Worm (Caenorhabditis elegans) whole organism, early embryonic: ENCODE results near the gene T22B2.5.

Experiments
- B0310.2 ChIP-seq: sonication (generic microtip); optimal IDR thresholded peaks from 2 replicates; lab custom pipeline; 2016; ENCODE audit warnings: mild to moderate bottlenecking, missing genetic modification characterization, missing compliant biosample characterization
- F13C5.2 ChIP-seq: sonication (generic microtip); optimal IDR thresholded peaks from 2 replicates; lab custom pipeline; 2017; ENCODE audit warnings: mild to moderate bottlenecking, missing genetic modification characterization, inconsistent platforms, missing compliant biosample characterization
- aly-1 ChIP-seq: sonication (generic microtip); optimal IDR thresholded peaks from 2 replicates; lab custom pipeline; 2016; ENCODE audit warnings: missing genetic modification characterization, missing compliant biosample characterization
- ama-1 ChIP-seq: fragments of 150-350 bp; optimal IDR thresholded peaks from 2 replicates; lab custom pipeline; 2014
- ceh-13 ChIP-seq: fragments of 200-800 bp; sonication (Bioruptor generic); optimal IDR thresholded peaks from 2 replicates; lab custom pipeline; 2018; ENCODE audit warnings: mild to moderate bottlenecking, missing genetic modification characterization, missing compliant biosample characterization
- ceh-36 ChIP-seq: sonication (generic microtip); optimal IDR thresholded peaks from 2 replicates; lab custom pipeline; 2016; ENCODE audit warnings: missing genetic modification characterization, inconsistent platforms, missing compliant biosample characterization
- ets-7 ChIP-seq: sonication (generic microtip); optimal IDR thresholded peaks from 2 replicates; lab custom pipeline; 2016; ENCODE audit warnings: missing genotype, missing genetic modification characterization, missing compliant biosample characterization
- flt-1 ChIP-seq: fragments of 200-800 bp; sonication (Bioruptor generic); IDR thresholded peaks from 2 replicates; pipeline ENCODE4 v1.3.6; 2022; ENCODE audit warnings: missing genetic modification characterization, missing compliant biosample characterization
- hmbx-1 ChIP-seq: sonication (generic microtip); optimal IDR thresholded peaks from 2 replicates; lab custom pipeline; 2016; ENCODE audit warnings: mild to moderate bottlenecking, missing genetic modification characterization, missing compliant biosample characterization
- hmg-4 ChIP-seq: fragments of 200-800 bp; sonication (Bioruptor generic); optimal IDR thresholded peaks from 2 replicates; lab custom pipeline; 2018; ENCODE audit warnings: mild to moderate bottlenecking, missing genetic modification characterization, missing compliant biosample characterization
- hnd-1 ChIP-seq: sonication (generic microtip); optimal IDR thresholded peaks from 2 replicates; lab custom pipeline; 2016; ENCODE audit warnings: missing genetic modification characterization, missing compliant biosample characterization
- pes-1 ChIP-seq: fragments of 200-800 bp; sonication (Bioruptor generic); IDR thresholded peaks from 2 replicates; pipeline ENCODE4 v1.3.6; 2022; ENCODE audit warnings: missing genetic modification reagents, missing genetic modification characterization, missing compliant biosample characterization
- scrt-1 ChIP-seq: fragments of 200-800 bp; sonication (Bioruptor generic); IDR thresholded peaks from 2 replicates; pipeline ENCODE4 v1.3.6; 2022; ENCODE audit warnings: missing genetic modification characterization, missing compliant biosample characterization
- sea-1 ChIP-seq: fragments of 200-800 bp; sonication (Bioruptor generic); conservative IDR thresholded peaks from 2 replicates; pipeline ENCODE4 v1.3.6; 2022; ENCODE audit warnings: missing genetic modification characterization, missing compliant biosample characterization
- tbx-11 ChIP-seq: fragments of 200-800 bp; sonication (Bioruptor generic); IDR thresholded peaks from 2 replicates; pipeline ENCODE4 v1.3.6; 2022; ENCODE audit warnings: missing genetic modification characterization, missing compliant biosample characterization
- tbx-37 ChIP-seq: fragments of 200-800 bp; sonication (Bioruptor generic); conservative IDR thresholded peaks from 2 replicates; pipeline ENCODE4 v1.3.6; 2022; ENCODE audit warnings: missing genetic modification reagents, missing genetic modification characterization, missing compliant biosample characterization
- tra-4 ChIP-seq: sonication (generic microtip); optimal IDR thresholded peaks from 2 replicates; lab custom pipeline; 2017; ENCODE audit warnings: missing genetic modification characterization, missing compliant biosample characterization

Gene T22B2.5

ce11 chrX:3900715-3901114 is 10.5 kb downstream of the T22B2.5 start:
- no peak; the same call in 1 of the 2 replicates for TF ChIP-seq pes-1 (GFP tag; lab: Robert Waterston, UW)
- TF ChIP-seq hmg-4 (GFP tag; lab: Kevin White, UChicago), result no peak

DNA sequence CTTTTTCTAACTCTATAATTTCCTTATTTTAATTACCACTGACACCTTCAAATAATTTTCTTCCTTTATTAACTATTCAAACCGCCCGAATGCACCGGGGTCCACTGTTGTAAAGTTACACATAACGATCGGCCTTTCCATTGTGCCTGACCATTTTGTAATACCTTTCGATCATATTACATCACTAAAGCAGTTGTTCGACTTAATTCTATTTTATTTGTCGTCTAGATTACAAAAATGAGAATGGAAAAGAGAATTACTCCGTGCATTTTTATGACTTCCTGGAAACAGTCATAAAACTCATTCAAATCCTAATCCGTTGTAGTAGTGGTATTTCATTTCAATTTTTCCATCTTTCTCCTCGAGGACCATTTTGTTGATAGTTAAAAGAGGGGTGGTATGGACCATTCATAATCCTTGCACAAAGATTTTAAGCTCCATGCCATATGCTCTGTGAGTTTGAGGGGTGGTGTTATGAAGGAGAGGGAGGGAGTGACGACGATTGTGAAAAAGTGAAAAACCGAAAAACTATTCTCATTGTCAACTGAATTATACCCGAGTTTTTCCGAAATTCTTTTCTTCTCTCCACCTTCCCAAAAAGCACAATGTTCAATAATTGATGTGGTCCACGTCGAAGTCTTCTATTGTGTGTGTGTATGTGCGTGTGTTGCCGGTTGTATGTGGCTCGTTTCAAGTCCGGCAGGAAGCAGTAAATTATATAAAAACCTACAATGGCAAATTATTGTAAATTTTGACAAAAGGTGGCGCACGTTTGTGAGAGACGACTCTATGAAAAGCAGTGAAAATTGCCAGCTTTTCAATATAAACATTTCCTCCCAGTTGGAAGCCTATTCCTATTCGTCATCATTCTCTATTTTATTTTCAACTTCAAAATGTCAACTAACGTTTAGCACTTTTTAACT is 12.7 kb downstream of the T22B2.5 start:
- TF ChIP-seq scrt-1 (GFP tag; lab: Robert Waterston, UW), result no peak
- TF ChIP-seq ceh-13, result no peak
- no peak for TF ChIP-seq B0310.2
- TF ChIP-seq tra-4, result no peak
- TF ChIP-seq hnd-1 (tag; lab: Kevin White, UChicago), result no peak
- TF ChIP-seq ceh-36 (tag; lab: Kevin White, UChicago), result no peak
- no peak for TF ChIP-seq F13C5.2 (tag; lab: Kevin White, UChicago)
- TF ChIP-seq ets-7 (tag; lab: Kevin White, UChicago), result no peak
- no peak for TF ChIP-seq ama-1 (lab: Kevin White, UChicago)
- no peak for TF ChIP-seq hmbx-1 (tag; lab: Kevin White, UChicago)
- TF ChIP-seq aly-1 (tag; lab: Kevin White, UChicago), result no peak
- TF ChIP-seq sea-1 (GFP tag; lab: Robert Waterston, UW), result no peak
- TF ChIP-seq tbx-37, result no peak
- TF ChIP-seq pes-1 (GFP tag; lab: Robert Waterston, UW), result no peak
- TF ChIP-seq hmg-4 (GFP tag; lab: Kevin White, UChicago), result no peak
- no peak for TF ChIP-seq flt-1 (GFP tag; lab: Robert Waterston, UW)

DNA sequence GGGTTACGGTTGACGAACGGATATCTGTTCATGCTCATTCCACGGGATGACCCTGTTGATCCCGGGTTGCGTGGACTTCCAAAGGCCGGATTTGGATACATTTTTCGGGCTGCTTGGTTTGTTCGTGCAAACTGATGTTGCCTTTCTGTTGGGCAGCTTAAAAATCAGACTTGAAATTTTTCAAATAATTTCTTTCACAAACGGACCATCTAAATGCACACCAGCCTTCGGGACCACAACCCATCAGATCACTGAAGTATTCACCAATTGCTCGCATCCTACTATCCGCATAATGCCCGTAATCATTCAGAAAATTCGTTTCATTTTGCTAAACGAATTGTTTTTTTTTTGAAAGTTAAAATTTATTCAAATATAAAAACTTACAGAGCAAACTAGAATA is 15.6 kb downstream of the T22B2.5 start, which contains the start of gene F47F2.3:
TSS of gene F47F2.3 (minus strand) at position 101 of the 400 bp plus-strand sequence.
- TF ChIP-seq aly-1 (tag; lab: Kevin White, UChicago) (no peak), sea-1 (GFP tag; lab: Robert Waterston, UW) (no peak), flt-1 (GFP tag; lab: Robert Waterston, UW) (no peak), hmg-4 (GFP tag; lab: Kevin White, UChicago) (no peak), F13C5.2 (tag; lab: Kevin White, UChicago) (no peak), hmbx-1 (tag; lab: Kevin White, UChicago) (no peak), hnd-1 (tag; lab: Kevin White, UChicago) (no peak)

DNA sequence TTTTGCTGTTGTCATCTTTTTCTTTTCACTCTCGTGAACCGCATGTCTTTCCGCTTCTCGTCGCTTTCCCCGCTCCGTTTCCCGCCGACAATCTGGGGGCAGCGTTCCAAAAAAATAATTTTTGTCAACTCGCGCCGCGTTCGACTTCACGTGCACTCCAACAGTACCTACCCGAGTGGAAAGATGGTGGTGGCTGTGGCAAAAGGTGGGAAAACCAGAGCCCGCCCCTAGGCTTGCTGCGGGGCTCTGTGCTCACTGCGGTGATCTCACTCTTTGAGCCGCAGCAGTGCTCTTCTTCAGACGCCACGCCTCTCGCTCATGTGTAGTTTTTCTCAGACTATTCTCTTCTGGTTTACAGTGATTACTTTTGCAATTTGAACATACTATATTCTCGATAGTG is 23.6 kb downstream of the T22B2.5 start:
- TF ChIP-seq ets-7 (tag; lab: Kevin White, UChicago), result no peak
- TF ChIP-seq F13C5.2 (tag; lab: Kevin White, UChicago), result no peak
- no peak for TF ChIP-seq aly-1 (tag; lab: Kevin White, UChicago)
- no peak for TF ChIP-seq flt-1 (GFP tag; lab: Robert Waterston, UW)
- no peak for TF ChIP-seq scrt-1 (GFP tag; lab: Robert Waterston, UW)
- TF ChIP-seq hmbx-1 (tag; lab: Kevin White, UChicago), result no peak
- peak; percentile 32 for TF ChIP-seq hmg-4 (GFP tag; lab: Kevin White, UChicago)
- no peak for TF ChIP-seq sea-1 (GFP tag; lab: Robert Waterston, UW)

DNA sequence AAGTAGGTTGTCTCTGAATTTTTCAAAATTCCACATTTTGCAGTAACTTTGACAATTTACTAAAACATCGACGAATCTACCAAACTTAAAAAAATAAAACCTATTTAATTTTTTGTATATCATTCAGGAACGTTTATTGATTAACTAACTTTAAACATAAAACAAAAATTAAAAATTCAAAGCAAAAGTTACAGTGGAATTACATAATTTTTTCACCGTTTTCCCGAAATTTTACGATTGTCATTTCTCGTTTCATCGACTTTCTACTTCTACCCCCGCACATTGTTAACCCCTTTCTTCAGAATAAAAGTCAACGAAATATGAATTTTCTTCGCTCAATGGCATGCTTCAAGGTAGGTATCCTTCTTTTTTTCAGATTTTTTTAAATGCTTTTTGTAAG is 32.9 kb downstream of the T22B2.5 start, which contains the start of gene F47F2.1:
TSS of gene F47F2.1 (plus strand) at position 301 of the 400 bp plus-strand sequence.
- TF ChIP-seq flt-1 (GFP tag; lab: Robert Waterston, UW) (no peak), hnd-1 (tag; lab: Kevin White, UChicago) (no peak), hmbx-1 (tag; lab: Kevin White, UChicago) (no peak), hmg-4 (GFP tag; lab: Kevin White, UChicago) (no peak)

ce11 chrX:3875714-3876113 is 35.5 kb downstream of the T22B2.5 start:
- TF ChIP-seq scrt-1 (GFP tag; lab: Robert Waterston, UW) (no peak), pes-1 (GFP tag; lab: Robert Waterston, UW) (no peak), ceh-13 (no peak), ceh-36 (tag; lab: Kevin White, UChicago) (no peak), F13C5.2 (tag; lab: Kevin White, UChicago) (no peak), tbx-11 (GFP tag; lab: Robert Waterston, UW) (no peak), sea-1 (GFP tag; lab: Robert Waterston, UW) (no peak)

ce11 chrX:3873445-3873844 is 37.7 kb downstream of the T22B2.5 start, which contains the start of gene lim-4:
Gene lim-4 (minus strand): TSS chrX:3873545.
- TF ChIP-seq hmg-4 (GFP tag; lab: Kevin White, UChicago) (no peak), scrt-1 (GFP tag; lab: Robert Waterston, UW) (no peak), B0310.2 (no peak), tra-4 (no peak), hnd-1 (tag; lab: Kevin White, UChicago) (no peak), F13C5.2 (tag; lab: Kevin White, UChicago) (no peak), sea-1 (GFP tag; lab: Robert Waterston, UW) (no peak), hmbx-1 (tag; lab: Kevin White, UChicago) (no peak), tbx-37 (no peak), ceh-13 (no peak), ama-1 (lab: Kevin White, UChicago) (no peak), flt-1 (GFP tag; lab: Robert Waterston, UW) (no peak), tbx-11 (GFP tag; lab: Robert Waterston, UW) (no peak)
